Fruit fly (Drosophila melanogaster) whole organism, wandering third instar larva: ENCODE results near the gene CG42359.

Source experiments
- Abd-B ChIP-seq: fragments of >200 bp; optimal IDR thresholded peaks from 2 replicates; lab custom pipeline; 2017; ENCODE audit warnings: missing biosample characterization, missing genetic modification characterization
- CG32264 ChIP-seq: fragments of 200-800 bp; sonication (Bioruptor generic); optimal IDR thresholded peaks from 2 replicates; lab custom pipeline; 2016; ENCODE audit warnings: missing biosample characterization, missing genetic modification characterization
- CG9705 ChIP-seq: fragments of 200-800 bp; sonication (Bioruptor generic); optimal IDR thresholded peaks from 2 replicates; lab custom pipeline; 2018; ENCODE audit warnings: missing biosample characterization, mild to moderate bottlenecking, missing genetic modification characterization
- CrebA ChIP-seq: fragments of 200-800 bp; sonication (Bioruptor generic); optimal IDR thresholded peaks from 2 replicates; lab custom pipeline; 2016; ENCODE audit warnings: missing biosample characterization, mild to moderate bottlenecking, missing genetic modification characterization, borderline replicate concordance
- Dfd ChIP-seq: fragments of >200 bp; optimal IDR thresholded peaks from 2 replicates; lab custom pipeline; 2017; ENCODE audit warnings: missing biosample characterization, missing genetic modification characterization
- Dif ChIP-seq: fragments of 200-275, 200-300 bp; sonication (Bioruptor generic); optimal IDR thresholded peaks from 2 replicates; lab custom pipeline; 2018; ENCODE audit warnings: missing biosample characterization, missing genetic modification characterization; ENCODE audit not compliant: partially characterized antibody
- GATAd ChIP-seq: sonication (Bioruptor generic); optimal IDR thresholded peaks from 2 replicates; lab custom pipeline; 2016; ENCODE audit warnings: missing biosample characterization, missing genetic modification characterization
- HLH106 ChIP-seq: fragments of 200-800 bp; optimal IDR thresholded peaks from 3 replicates; lab custom pipeline; 2019; ENCODE audit warnings: missing biosample characterization, mild to moderate bottlenecking, missing genetic modification characterization, moderate library complexity
- Hnf4 ChIP-seq: fragments of 200-800 bp; sonication (Bioruptor generic); optimal IDR thresholded peaks from 2 replicates; lab custom pipeline; 2016; ENCODE audit warnings: missing biosample characterization, mild to moderate bottlenecking, missing genetic modification characterization
- Hr78 ChIP-seq: fragments of >200 bp; optimal IDR thresholded peaks from 2 replicates; lab custom pipeline; 2017; ENCODE audit warnings: missing biosample characterization, missing genetic modification characterization
- Hr83 ChIP-seq: fragments of 200-300 bp; sonication (Bioruptor generic); optimal IDR thresholded peaks from 2 replicates; lab custom pipeline; 2016; ENCODE audit warnings: missing biosample characterization, mild to moderate bottlenecking, missing genetic modification characterization, moderate library complexity; ENCODE audit not compliant: poor library complexity, severe bottlenecking
- Jra ChIP-seq: sonication (Bioruptor generic); optimal IDR thresholded peaks from 2 replicates; lab custom pipeline; 2016; ENCODE audit warnings: missing biosample characterization, missing genetic modification characterization
- Mio ChIP-seq: sonication (Bioruptor generic); optimal IDR thresholded peaks from 2 replicates; lab custom pipeline; 2016; ENCODE audit warnings: missing biosample characterization, missing genetic modification characterization
- Myc ChIP-seq: fragments of >200 bp; optimal IDR thresholded peaks from 2 replicates; lab custom pipeline; 2017
- OdsH ChIP-seq: fragments of 200-800 bp; sonication (Bioruptor generic); optimal IDR thresholded peaks from 2 replicates; lab custom pipeline; 2016; ENCODE audit warnings: missing biosample characterization, mild to moderate bottlenecking, missing genetic modification characterization
- Rel ChIP-seq, 2 experiments: fragments of 200-800 bp; sonication (Bioruptor generic) in 1 of 2; optimal IDR thresholded peaks; 2 replicates in 1 of 2; 3 replicates in 1 of 2; lab custom pipeline; 2016 to 2019; ENCODE audit warnings: mild to moderate bottlenecking in 2 of 2, missing biosample characterization in 2 of 2, missing genetic modification characterization in 2 of 2, moderate library complexity in 1 of 2
- Sp1 ChIP-seq: fragments of 200-800 bp; sonication (Bioruptor generic); optimal IDR thresholded peaks from 3 replicates; lab custom pipeline; 2019; ENCODE audit warnings: missing biosample characterization, mild to moderate bottlenecking, missing genetic modification characterization, moderate library complexity
- Vsx2 ChIP-seq: fragments of 200-300, 225-300 bp; sonication (Bioruptor generic); optimal IDR thresholded peaks from 2 replicates; lab custom pipeline; 2018; ENCODE audit warnings: missing biosample characterization, missing genetic modification characterization; ENCODE audit not compliant: partially characterized antibody
- br ChIP-seq: fragments of 200-800 bp; sonication (Bioruptor generic); optimal IDR thresholded peaks from 2 replicates; lab custom pipeline; 2016; ENCODE audit warnings: missing biosample characterization, missing genetic modification characterization
- dmrt93B ChIP-seq: fragments of 200-800 bp; sonication (Bioruptor generic); optimal IDR thresholded peaks from 2 replicates; lab custom pipeline; 2018; ENCODE audit warnings: missing biosample characterization, mild to moderate bottlenecking, missing genetic modification characterization
- dsf ChIP-seq: sonication (Bioruptor generic); optimal IDR thresholded peaks from 2 replicates; lab custom pipeline; 2016; ENCODE audit warnings: missing biosample characterization, missing genetic modification characterization, borderline replicate concordance
- ey ChIP-seq: fragments of 200-800 bp; sonication (Bioruptor generic); optimal IDR thresholded peaks from 2 replicates; lab custom pipeline; 2016; ENCODE audit warnings: missing biosample characterization, missing genetic modification characterization
- foxo ChIP-seq, 2 experiments: fragments of 200-800 bp; sonication (Bioruptor generic); optimal IDR thresholded peaks; 2 replicates in 1 of 2; 3 replicates in 1 of 2; lab custom pipeline; 2016 to 2017; ENCODE audit warnings: missing biosample characterization in 2 of 2, missing genetic modification characterization in 2 of 2
- fru ChIP-seq: fragments of 200-800 bp; sonication (Bioruptor generic); optimal IDR thresholded peaks from 3 replicates; lab custom pipeline; 2016; ENCODE audit warnings: missing biosample characterization, mild to moderate bottlenecking, missing genetic modification characterization
- h ChIP-seq: fragments of 200-800 bp; sonication (Bioruptor generic); optimal IDR thresholded peaks from 3 replicates; lab custom pipeline; 2016; ENCODE audit warnings: missing biosample characterization, mild to moderate bottlenecking, missing genetic modification characterization
- jim ChIP-seq: fragments of 175-275, 200-325 bp; sonication (Bioruptor generic); optimal IDR thresholded peaks from 2 replicates; lab custom pipeline; 2016; ENCODE audit warnings: missing biosample characterization, mild to moderate bottlenecking, missing genetic modification characterization
- lola ChIP-seq: fragments of >200 bp; optimal IDR thresholded peaks from 2 replicates; lab custom pipeline; 2017; ENCODE audit warnings: missing biosample characterization, missing genetic modification characterization
- pan ChIP-seq: fragments of >200 bp; optimal IDR thresholded peaks from 2 replicates; lab custom pipeline; 2017
- psq ChIP-seq: fragments of 200-800 bp; sonication (Bioruptor generic); optimal IDR thresholded peaks from 3 replicates; lab custom pipeline; 2017; ENCODE audit warnings: missing biosample characterization, mild to moderate bottlenecking, missing genetic modification characterization, moderate library complexity
- rgr ChIP-seq: fragments of 200-800 bp; sonication (Bioruptor generic); optimal IDR thresholded peaks from 3 replicates; lab custom pipeline; 2016; ENCODE audit warnings: missing biosample characterization, mild to moderate bottlenecking, missing genetic modification characterization
- sage ChIP-seq: fragments of 200-800 bp; sonication (Bioruptor generic); optimal IDR thresholded peaks from 2 replicates; lab custom pipeline; 2016; ENCODE audit warnings: missing biosample characterization, mild to moderate bottlenecking, missing genetic modification characterization
- sv ChIP-seq: fragments of 200-800 bp; sonication (Bioruptor generic); optimal IDR thresholded peaks from 3 replicates; lab custom pipeline; 2016; ENCODE audit warnings: missing biosample characterization, missing genetic modification characterization
- tai ChIP-seq: sonication (Bioruptor generic); optimal IDR thresholded peaks from 2 replicates; lab custom pipeline; 2016; ENCODE audit warnings: missing biosample characterization, missing genetic modification characterization
- usp ChIP-seq: fragments of >200 bp; optimal IDR thresholded peaks from 2 replicates; lab custom pipeline; 2017; ENCODE audit warnings: missing biosample characterization, missing genetic modification characterization

Gene CG42359

DNA sequence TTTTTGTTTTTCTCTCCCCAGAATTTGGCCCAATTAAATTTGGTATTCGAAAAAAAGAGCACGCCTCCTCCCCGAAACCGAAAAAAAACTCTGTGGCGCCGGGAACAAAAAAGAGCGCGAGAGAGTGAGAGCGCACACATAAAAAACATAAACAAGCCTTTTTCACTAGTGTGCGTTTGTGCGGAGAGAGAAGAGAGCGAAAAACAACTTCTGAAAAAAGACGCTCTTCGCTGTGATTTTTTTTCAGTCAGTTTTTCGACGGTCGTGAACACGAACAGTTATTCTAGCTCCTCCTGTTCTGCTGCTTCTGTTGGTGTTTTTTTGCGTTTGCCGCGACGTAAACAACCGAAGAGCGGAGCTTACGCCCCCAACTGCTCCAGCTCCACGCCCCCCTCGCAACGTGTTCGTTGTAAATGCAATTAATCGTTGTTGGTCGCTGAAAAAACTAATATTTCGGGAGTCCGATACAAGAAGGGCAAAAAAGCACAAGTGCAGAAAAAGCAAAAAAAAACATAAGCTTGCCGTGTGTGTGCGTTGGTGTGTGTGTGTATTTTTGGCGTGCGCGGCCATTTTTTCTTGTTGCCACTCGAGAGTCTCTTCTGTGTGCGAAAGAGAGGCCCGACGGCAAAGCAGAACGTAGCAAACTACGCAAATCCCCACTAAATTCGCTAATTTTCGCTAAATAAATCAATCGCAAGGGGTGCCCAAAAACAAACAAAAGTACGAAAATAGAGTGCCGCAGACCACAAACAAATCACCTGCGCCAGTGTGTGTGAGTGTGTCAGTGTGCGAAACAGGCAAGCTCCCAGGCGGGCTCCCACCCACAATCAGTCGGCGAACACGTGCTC, 2.1 kb upstream of the CG42359 start, which contains the start of gene sqz (continued):
- TF ChIP-seq Abd-B (GFP tag; lab: Kevin White, UChicago): no peak
- peak; percentile 46 for TF ChIP-seq fru (GFP tag; lab: Kevin White, UChicago)
- peak; percentile 84 for TF ChIP-seq Rel (GFP tag; optimal IDR thresholded peaks at IDR 0.05; lab: Kevin White, UChicago)
- peak; percentile 49 for TF ChIP-seq Rel (tag; optimal IDR thresholded peaks at IDR 0.05; lab: Kevin White, UChicago)
- TF ChIP-seq Jra (GFP tag; lab: Kevin White, UChicago): no peak
- peak; percentile 79 for TF ChIP-seq Vsx2 (GFP tag; lab: Kevin White, UChicago)
- TF ChIP-seq Myc (lab: Kevin White, UChicago): no peak
- TF ChIP-seq tai (GFP tag; lab: Kevin White, UChicago): no peak
- peak; percentile 46 for TF ChIP-seq br (GFP tag; lab: Kevin White, UChicago)
- TF ChIP-seq, all 38 proteins: peak for 18

DNA sequence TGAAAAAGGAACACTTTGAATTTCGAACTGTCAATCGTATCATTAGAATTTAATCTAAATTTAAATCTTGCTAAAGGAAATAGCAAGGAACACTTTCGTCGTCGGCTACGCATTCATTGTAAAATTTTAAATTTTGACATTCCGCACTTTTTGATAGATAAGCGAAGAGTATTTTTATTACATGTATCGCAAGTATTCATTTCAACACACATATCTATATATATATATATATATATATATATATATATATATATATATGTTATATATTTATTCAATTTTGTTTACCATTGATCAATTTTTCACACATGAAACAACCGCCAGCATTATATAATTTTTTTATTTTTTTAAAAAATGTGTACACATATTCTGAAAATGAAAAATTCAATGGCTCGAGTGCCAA, 2.3 kb downstream of the CG42359 start, which contains the start of gene CG11779:
TSS of gene CG11779 (minus strand) at position 101 of the 400 bp plus-strand sequence.
- TF ChIP-seq Mio (no peak), psq (no peak), Abd-B (GFP tag; lab: Kevin White, UChicago) (no peak), Dfd (GFP tag; lab: Kevin White, UChicago) (no peak), Dif (GFP tag; lab: Kevin White, UChicago) (no peak), tai (GFP tag; lab: Kevin White, UChicago) (no peak), Hr83 (GFP tag; lab: Kevin White, UChicago) (no peak), lola (GFP tag; lab: Kevin White, UChicago) (no peak), ey (GFP tag; lab: Kevin White, UChicago) (no peak), fru (GFP tag; lab: Kevin White, UChicago) (no peak), h (GFP tag; lab: Kevin White, UChicago) (no peak), jim (GFP tag; lab: Kevin White, UChicago) (no peak), pan (lab: Kevin White, UChicago) (no peak), sage (GFP tag; lab: Kevin White, UChicago) (no peak)

DNA sequence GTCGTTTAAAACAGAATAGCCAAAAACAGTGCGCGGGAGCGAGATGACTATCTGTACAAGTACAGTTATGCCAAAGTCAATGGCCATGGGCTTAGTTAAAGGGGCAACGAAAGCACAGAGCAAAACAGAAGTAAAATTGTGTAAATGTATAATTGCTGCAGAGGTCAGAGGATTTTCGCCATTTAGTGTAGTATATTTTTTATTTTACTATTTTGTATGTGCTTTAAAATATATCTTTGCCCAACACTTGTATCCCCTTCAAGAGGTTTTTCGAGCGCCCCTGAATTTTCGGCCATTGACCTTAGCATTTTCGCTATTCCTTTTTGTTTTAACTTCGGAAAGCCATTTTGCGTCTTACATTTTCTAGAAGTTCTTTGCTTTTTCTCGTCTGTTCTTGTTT, 4.1 kb downstream of the CG42359 start:
- TF ChIP-seq rgr (GFP tag; lab: Kevin White, UChicago): no peak
- TF ChIP-seq Abd-B (GFP tag; lab: Kevin White, UChicago): no peak
- TF ChIP-seq tai (GFP tag; lab: Kevin White, UChicago): no peak
- TF ChIP-seq Dfd (GFP tag; lab: Kevin White, UChicago): no peak
- no peak for TF ChIP-seq Mio
- TF ChIP-seq sage (GFP tag; lab: Kevin White, UChicago): no peak
- TF ChIP-seq Dif (GFP tag; lab: Kevin White, UChicago): no peak
- TF ChIP-seq Sp1 (GFP tag; lab: Kevin White, UChicago): no peak
- no peak for TF ChIP-seq Vsx2 (GFP tag; lab: Kevin White, UChicago)
- no peak for TF ChIP-seq Hr83 (GFP tag; lab: Kevin White, UChicago)
- TF ChIP-seq fru (GFP tag; lab: Kevin White, UChicago): no peak
- no peak for TF ChIP-seq Myc (lab: Kevin White, UChicago)
- TF ChIP-seq usp (GFP tag; lab: Kevin White, UChicago): no peak
- no peak for TF ChIP-seq ey (GFP tag; lab: Kevin White, UChicago)
- TF ChIP-seq lola (GFP tag; lab: Kevin White, UChicago): no peak
- no peak for TF ChIP-seq h (GFP tag; lab: Kevin White, UChicago)
- TF ChIP-seq HLH106 (tag; lab: Kevin White, UChicago): no peak
- TF ChIP-seq, all 38 proteins: peak for 0

DNA sequence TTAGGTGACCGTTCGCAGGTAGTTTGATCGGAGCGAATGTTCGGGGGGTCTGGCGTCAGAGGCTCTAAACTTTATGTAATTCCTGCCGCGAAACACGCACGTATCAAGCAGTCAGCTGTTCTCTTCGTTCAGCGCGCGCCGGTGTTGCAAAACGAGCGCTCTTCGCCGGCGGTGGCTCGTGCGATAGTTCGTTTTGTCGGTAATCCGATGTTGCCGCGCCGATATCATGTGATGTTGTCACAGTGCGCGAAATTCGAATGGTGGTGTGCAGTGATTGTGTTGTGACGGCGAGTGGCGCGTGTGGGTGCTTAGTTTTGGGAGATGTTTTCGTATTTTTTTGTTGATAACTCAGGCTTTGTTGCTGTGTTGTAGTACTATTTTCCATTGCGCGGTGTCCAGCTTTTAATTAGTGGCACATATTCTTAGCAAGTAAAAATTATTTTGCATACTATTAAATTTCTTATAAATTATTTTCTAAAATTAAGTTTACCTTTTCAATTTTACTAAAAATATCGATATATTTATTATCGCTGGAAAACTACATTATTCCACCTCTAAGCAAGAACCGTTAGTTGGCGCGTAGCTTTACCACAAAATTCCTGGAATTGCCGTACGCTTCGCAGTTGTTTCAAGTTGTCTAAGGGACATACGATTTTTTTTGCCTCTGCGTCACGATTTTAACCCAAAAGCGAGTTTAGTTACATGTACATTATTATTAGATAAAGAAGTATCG, 5.3 kb downstream of the CG42359 start, which contains the start of gene nanos:
TSS of gene nanos (plus strand) at position 569 of the 733 bp plus-strand sequence.
- TF ChIP-seq Mio (peak; percentile 52), Rel (GFP tag; optimal IDR thresholded peaks at IDR 0.05; lab: Kevin White, UChicago) (no peak), Rel (tag; optimal IDR thresholded peaks at IDR 0.05; lab: Kevin White, UChicago) (peak; percentile 59), Hr78 (GFP tag; lab: Kevin White, UChicago) (no peak), Sp1 (GFP tag; lab: Kevin White, UChicago) (peak; percentile 44), lola (GFP tag; lab: Kevin White, UChicago) (no peak), Hnf4 (GFP tag; lab: Kevin White, UChicago) (peak; percentile 81), h (GFP tag; lab: Kevin White, UChicago) (peak; percentile 74), Dfd (GFP tag; lab: Kevin White, UChicago) (no peak), CG32264 (peak; percentile 15), ey (GFP tag; lab: Kevin White, UChicago) (peak; percentile 50), foxo (GFP tag; optimal IDR thresholded peaks at IDR 0.05; lab: Kevin White, UChicago) (peak in 1 of 2 experiments; percentile 67), dsf (peak; percentile 34), Dif (GFP tag; lab: Kevin White, UChicago) (no peak), CrebA (GFP tag; lab: Kevin White, UChicago) (no peak), Abd-B (GFP tag; lab: Kevin White, UChicago) (no peak), psq (peak; percentile 30), HLH106 (tag; lab: Kevin White, UChicago) (peak; percentile 64), sv (GFP tag; lab: Kevin White, UChicago) (peak; percentile 66), OdsH (peak; percentile 51), CG9705 (GFP tag; lab: Kevin White, UChicago) (peak; percentile 38), fru (GFP tag; lab: Kevin White, UChicago) (peak; percentile 61), br (GFP tag; lab: Kevin White, UChicago) (peak; percentile 54), GATAd (GFP tag; lab: Kevin White, UChicago) (peak; percentile 42), Jra (GFP tag; lab: Kevin White, UChicago) (peak; percentile 61), dmrt93B (GFP tag; lab: Kevin White, UChicago) (peak; percentile 45), Myc (lab: Kevin White, UChicago) (peak; percentile 44), Hr83 (GFP tag; lab: Kevin White, UChicago) (peak; percentile 97)
